Worm (Caenorhabditis elegans) whole organism, midembryonic: ENCODE measurements around the gene natb-1.

Experiments
- flt-1 ChIP-seq: fragments of 200-800 bp; sonication (Bioruptor generic); IDR thresholded peaks from 2 replicates; pipeline ENCODE4 v1.3.6; 2022; ENCODE audit warnings: missing genetic modification characterization, missing compliant biosample characterization
- med-1 ChIP-seq: sonication (generic microtip); optimal IDR thresholded peaks from 2 replicates; lab custom pipeline; 2017; ENCODE audit warnings: missing genetic modification characterization, mild to moderate bottlenecking, missing compliant biosample characterization, antibody characterized with exemption, missing genetic modification reagents; ENCODE audit not compliant: insufficient read depth
- tab-1 ChIP-seq: fragments of 200-800 bp; sonication (Bioruptor generic); IDR thresholded peaks from 2 replicates; pipeline ENCODE4 v1.3.6; 2022; ENCODE audit warnings: missing genetic modification characterization, missing compliant biosample characterization
- ztf-23 ChIP-seq: fragments of 200-800 bp; sonication (Bioruptor generic); IDR thresholded peaks from 2 replicates; pipeline ENCODE4 v1.3.6; 2022; ENCODE audit warnings: missing genetic modification reagents, missing genetic modification characterization, missing compliant biosample characterization

- TF ChIP-seq med-1 (GFP tag; lab: Kevin White, UChicago) (no peak), flt-1 (GFP tag; lab: Robert Waterston, UW) (no peak), ztf-23 (GFP tag; lab: Robert Waterston, UW) (no peak), tab-1 (GFP tag; lab: Robert Waterston, UW) (no peak)
Measured at ce11 chrV:7946229-7946628, 37.0 kb downstream of the natb-1 start.
